Worm (Caenorhabditis elegans) whole organism, late embryonic: ENCODE measurements around the gene C09F12.3.

ENCODE experiments used
- dmd-4 ChIP-seq: sonication (generic microtip); optimal IDR thresholded peaks from 2 replicates; lab custom pipeline; 2016; ENCODE audit warnings: borderline replicate concordance, missing genetic modification characterization, missing compliant biosample characterization
- hlh-8 ChIP-seq: sonication (generic microtip); optimal IDR thresholded peaks from 2 replicates; lab custom pipeline; 2016; ENCODE audit warnings: missing genotype, missing genetic modification characterization, missing compliant biosample characterization
- nfya-1 ChIP-seq: sonication (generic microtip); optimal IDR thresholded peaks from 2 replicates; lab custom pipeline; 2017; ENCODE audit warnings: missing genetic modification characterization, mild to moderate bottlenecking, missing compliant biosample characterization, antibody characterized with exemption, moderate library complexity
- pros-1 ChIP-seq: fragments of 150-350 bp; optimal IDR thresholded peaks from 2 replicates; lab custom pipeline; 2014; ENCODE audit warnings: missing biosample characterization, missing genetic modification reagents, missing genetic modification characterization
- unc-55 ChIP-seq: sonication (generic microtip); optimal IDR thresholded peaks from 2 replicates; lab custom pipeline; 2017; ENCODE audit warnings: missing biosample characterization, missing genetic modification reagents, missing genetic modification characterization

DNA sequence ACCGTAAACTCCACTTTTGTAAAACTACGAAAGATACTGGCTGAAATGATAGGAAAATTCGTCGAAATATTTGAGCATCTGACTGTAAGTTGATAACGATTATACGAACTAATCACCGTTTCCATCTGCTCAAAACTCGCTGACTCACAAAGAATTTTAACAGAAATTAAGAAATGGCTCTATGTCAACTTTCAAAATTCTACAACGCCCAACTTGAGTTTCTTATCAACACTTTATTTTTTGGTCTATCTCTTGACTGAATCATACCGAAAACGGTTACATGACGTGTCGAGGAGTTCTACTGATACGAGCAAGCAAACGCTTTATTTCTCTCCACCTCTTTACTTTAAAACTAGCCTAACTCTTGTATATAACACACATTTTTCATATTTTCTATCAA lies 4.5 kb upstream of the C09F12.3 start, which contains the start of gene clc-1:
- TF ChIP-seq nfya-1 (tag; lab: Kevin White, UChicago), result no peak
- TF ChIP-seq unc-55 (GFP tag; lab: Kevin White, UChicago), result no peak
- no peak for TF ChIP-seq hlh-8 (tag; lab: Kevin White, UChicago)
- no peak for TF ChIP-seq pros-1 (tag; lab: Kevin White, UChicago)
- no peak for TF ChIP-seq dmd-4 (tag; lab: Kevin White, UChicago)
